ENCODE assay signal across 1 fruit fly cellular context in the genomic region with DNA sequence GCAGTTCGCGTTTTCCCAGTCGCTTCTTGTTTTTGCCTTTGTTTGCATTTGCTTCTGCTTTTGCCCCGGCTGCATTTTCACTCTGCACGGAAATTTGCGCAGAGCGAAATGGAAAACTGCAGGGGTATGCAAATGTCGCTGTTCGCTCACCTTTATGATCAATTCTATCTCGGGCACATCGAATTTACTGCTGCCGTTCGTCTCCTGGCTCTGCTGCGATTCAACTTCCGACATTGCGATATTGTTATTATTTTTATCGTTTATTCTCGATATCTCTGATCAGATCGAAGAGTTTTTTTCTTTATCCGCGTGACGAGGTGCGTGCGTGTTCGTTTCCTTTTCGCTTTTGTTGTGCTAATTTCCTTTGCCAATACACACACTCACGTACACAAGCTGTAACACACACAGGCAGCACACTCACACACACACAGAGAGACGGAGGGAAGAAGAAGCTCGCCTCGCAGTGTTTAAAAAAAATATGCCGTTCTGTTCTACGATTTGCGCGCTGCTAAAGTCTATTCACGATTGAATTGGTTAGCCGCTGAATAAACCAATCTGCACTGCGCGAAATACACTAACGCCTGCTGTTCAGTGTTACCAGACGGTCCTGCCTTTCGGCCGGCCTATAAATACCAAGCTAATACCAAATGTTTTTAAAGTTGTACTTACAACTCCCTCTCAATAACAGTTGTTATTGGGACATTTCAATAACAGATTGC.
TF ChIP-seq lines count a peak whose summit lies in the region.

Gene Clic (minus strand): TSS at position 533 of the 719 bp plus-strand sequence.

TF ChIP-seq in whole organism, embryonic, 481 proteins besides CTCF, POLR2A, EP300 and RAD21 (continued from another document):
- TF ChIP-seq knrl (GFP tag; IDR thresholded peaks at IDR 0.05; lab: Robert Waterston, UW; ENCODE audit: partially characterized antibody) (no peak), CG3065 (GFP tag; optimal IDR thresholded peaks at IDR 0.05; lab: Kevin White, UChicago) (no peak), NK7.1 (GFP tag; optimal IDR thresholded peaks at IDR 0.05; lab: Kevin White, UChicago) (peak; percentile 37), CG11456 (GFP tag; IDR thresholded peaks at IDR 0.05; lab: Robert Waterston, UW) (0 out of 3 replicates have a peak, but pooled peaks have one; percentile 41), pb (GFP tag; optimal IDR thresholded peaks at IDR 0.05; lab: Kevin White, UChicago) (no peak), Elba2 (GFP tag; optimal IDR thresholded peaks at IDR 0.05; lab: Kevin White, UChicago) (no peak), Fer2 (tag; optimal IDR thresholded peaks at IDR 0.05; lab: Kevin White, UChicago) (no peak), CG32767 (GFP tag; IDR thresholded peaks at IDR 0.05; lab: Robert Waterston, UW) (0 out of 2 replicates have a peak, but pooled peaks have one; percentile 14), CG1832 (GFP tag; optimal IDR thresholded peaks at IDR 0.05; lab: Kevin White, UChicago) (no peak), CG10979 (tag; optimal IDR thresholded peaks at IDR 0.05; lab: Kevin White, UChicago) (no peak), cwo (GFP tag; optimal IDR thresholded peaks at IDR 0.05; lab: Kevin White, UChicago) (no peak), CG30431 (GFP tag; optimal IDR thresholded peaks at IDR 0.05; lab: Kevin White, UChicago) (no peak), gce (GFP tag; IDR thresholded peaks at IDR 0.05; lab: Robert Waterston, UW) (no peak), CG14014 (GFP tag; IDR thresholded peaks at IDR 0.05; lab: Robert Waterston, UW) (peak; percentile 15; the same call in 1 of the 2 replicates), p53 (GFP tag; optimal IDR thresholded peaks at IDR 0.05; lab: Kevin White, UChicago) (no peak), CG8765 (GFP tag; IDR thresholded peaks at IDR 0.05; lab: Robert Waterston, UW) (no peak), Trl (optimal IDR thresholded peaks at IDR 0.05; lab: Kevin White, UChicago) (no peak), Trl (GFP tag; optimal IDR thresholded peaks at IDR 0.05; lab: Kevin White, UChicago) (peak; percentile 17), btn (GFP tag; optimal IDR thresholded peaks at IDR 0.05; lab: Kevin White, UChicago) (no peak), GATAe (GFP tag; conservative IDR thresholded peaks at IDR 0.05; lab: Robert Waterston, UW) (no peak), nerfin-2 (GFP tag; IDR thresholded peaks at IDR 0.05; lab: Robert Waterston, UW; ENCODE audit: partially characterized antibody) (no peak), psq (GFP tag; optimal IDR thresholded peaks at IDR 0.05; lab: Kevin White, UChicago) (no peak), ac (GFP tag; optimal IDR thresholded peaks at IDR 0.05; lab: Kevin White, UChicago) (no peak), Awh (GFP tag; IDR thresholded peaks at IDR 0.05; lab: Robert Waterston, UW) (no peak), br (optimal IDR thresholded peaks at IDR 0.05; lab: Kevin White, UChicago) (no peak), Fer1 (GFP tag; optimal IDR thresholded peaks at IDR 0.05; lab: Kevin White, UChicago) (peak; percentile 8), Kr (GFP tag; optimal IDR thresholded peaks at IDR 0.05; lab: Kevin White, UChicago) (no peak), abd-A (tag; optimal IDR thresholded peaks at IDR 0.05; lab: Kevin White, UChicago) (no peak), lbe (GFP tag; optimal IDR thresholded peaks at IDR 0.05; lab: Kevin White, UChicago) (no peak), bbx (GFP tag; IDR thresholded peaks at IDR 0.05; lab: Robert Waterston, UW; ENCODE audit: partially characterized antibody) (peak; percentile 60), Stat92E (GFP tag; optimal IDR thresholded peaks at IDR 0.05; lab: Kevin White, UChicago) (no peak), row (GFP tag; IDR thresholded peaks at IDR 0.05; lab: Robert Waterston, UW) (peak; percentile 22; the same call in 2 of the 3 replicates), Tbp (GFP tag; optimal IDR thresholded peaks at IDR 0.05; lab: Kevin White, UChicago) (no peak), pan (optimal IDR thresholded peaks at IDR 0.05; lab: Kevin White, UChicago) (no peak), pan (GFP tag; optimal IDR thresholded peaks at IDR 0.05 in 1 of 2, IDR thresholded peaks at IDR 0.05 in 1 of 2) (no peak)
TF ChIP-seq in whole organism, embryonic: peak in this region for 129.
